Worm (Caenorhabditis elegans): ENCODE results near the gene fbxa-73.

DNA sequence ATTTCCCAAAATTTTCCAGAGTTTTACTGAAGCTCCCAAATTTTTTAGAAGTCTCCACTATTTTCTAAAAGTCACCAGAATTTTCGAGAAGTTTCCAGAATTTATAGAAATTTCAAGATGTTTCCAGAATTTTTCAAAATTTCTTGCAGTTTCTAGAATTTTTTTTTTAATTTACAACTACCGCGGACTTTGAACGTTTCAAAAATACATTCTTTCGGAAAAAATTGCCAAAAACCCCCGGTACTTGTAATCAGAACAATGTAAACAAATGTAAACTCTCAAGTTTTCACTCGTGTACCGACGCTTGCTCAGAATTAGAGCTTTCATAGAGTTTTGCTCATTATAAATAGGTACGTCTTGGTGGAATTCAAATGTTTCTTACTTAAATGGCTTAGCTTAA is 19.5 kb downstream of the fbxa-73 start, which contains the start of gene fbxa-39:
- TF ChIP-seq B0310.2 (tag; optimal IDR thresholded peaks at IDR 0.05) (no peak), ets-7 (tag; optimal IDR thresholded peaks at IDR 0.05) (no peak), ama-1 (optimal IDR thresholded peaks at IDR 0.05) (no peak)
